Fruit fly (Drosophila melanogaster): ENCODE results near the gene Elo68beta.
A peak's percentile ranks its signal among the peaks of the same experiment; 100 is the strongest.

Gene Elo68beta

dm6 chr3L:11093046-11093520, 8.4 kb downstream of the Elo68beta start, which contains the start of gene JIL-1 (continued):
- TF ChIP-seq z (GFP tag; IDR thresholded peaks at IDR 0.05) (0 out of 3 replicates have a peak, but pooled peaks have one; percentile 28), ewg (GFP tag; optimal IDR thresholded peaks at IDR 0.05) (peak; percentile 6), cato (GFP tag; optimal IDR thresholded peaks at IDR 0.05; ENCODE audit: borderline replicate concordance) (peak; percentile 21), CG6854 (GFP tag; optimal IDR thresholded peaks at IDR 0.05) (no peak), da (GFP tag; optimal IDR thresholded peaks at IDR 0.05) (no peak), fd3F (GFP tag; optimal IDR thresholded peaks at IDR 0.05) (peak; percentile 34), CG4820 (GFP tag; optimal IDR thresholded peaks at IDR 0.05) (peak; percentile 52), row (GFP tag; IDR thresholded peaks at IDR 0.05) (peak; percentile 93), kah (GFP tag; optimal IDR thresholded peaks at IDR 0.05) (no peak), Sox102F (GFP tag; optimal IDR thresholded peaks at IDR 0.05) (peak; percentile 42), Fer2 (tag; optimal IDR thresholded peaks at IDR 0.05) (no peak), CG34422 (GFP tag; IDR thresholded peaks at IDR 0.05) (peak; percentile 81), CG11093 (GFP tag; IDR thresholded peaks at IDR 0.05) (peak; percentile 59; the same call in 1 of the 3 replicates), gt (GFP tag; IDR thresholded peaks at IDR 0.05) (no peak), stc (GFP tag; IDR thresholded peaks at IDR 0.05) (peak; percentile 39; the same call in 1 of the 2 replicates), Hey (tag; optimal IDR thresholded peaks at IDR 0.05) (no peak), ttk (GFP tag; IDR thresholded peaks at IDR 0.05) (peak; percentile 37; the same call in 1 of the 2 replicates), eyg (GFP tag; optimal IDR thresholded peaks at IDR 0.05) (no peak), CG8359 (GFP tag; optimal IDR thresholded peaks at IDR 0.05; ENCODE audit: borderline replicate concordance) (no peak), CG11398 (GFP tag; optimal IDR thresholded peaks at IDR 0.05) (no peak), Sry-β (GFP tag; optimal IDR thresholded peaks at IDR 0.05) (peak; percentile 4), CG10366 (GFP tag; IDR thresholded peaks at IDR 0.05) (peak; percentile 65), CG16863 (GFP tag; optimal IDR thresholded peaks at IDR 0.05) (no peak), HmgZ (tag; optimal IDR thresholded peaks at IDR 0.05) (peak; percentile 49), CG9215 (GFP tag; IDR thresholded peaks at IDR 0.05) (peak; percentile 68), CG8290 (GFP tag; optimal IDR thresholded peaks at IDR 0.05) (peak; percentile 59), CG8290 (tag; optimal IDR thresholded peaks at IDR 0.05) (peak; percentile 9 to 74), Hr3 (GFP tag; optimal IDR thresholded peaks at IDR 0.05) (peak; percentile 65), CG11723 (GFP tag; optimal IDR thresholded peaks at IDR 0.05) (peak; percentile 50), Opbp (GFP tag; IDR thresholded peaks at IDR 0.05; ENCODE audit: partially characterized antibody) (peak; percentile 93), CG2120 (GFP tag; optimal IDR thresholded peaks at IDR 0.05) (peak; percentile 85), trem (tag; optimal IDR thresholded peaks at IDR 0.05) (peak; percentile 8), CG17385 (GFP tag; optimal IDR thresholded peaks at IDR 0.05) (peak; percentile 44), dysf (GFP tag; IDR thresholded peaks at IDR 0.05) (peak; percentile 75), Aef1 (GFP tag; IDR thresholded peaks at IDR 0.05) (peak; percentile 47), CG11695 (GFP tag; IDR thresholded peaks at IDR 0.05) (0 out of 3 replicates have a peak, but pooled peaks have one; percentile 30), CG33213 (GFP tag; optimal IDR thresholded peaks at IDR 0.05) (peak; percentile 58), CG6272 (GFP tag; IDR thresholded peaks at IDR 0.05) (peak; percentile 94), CG3163 (GFP tag; optimal IDR thresholded peaks at IDR 0.05) (no peak), Nf-YB (GFP tag; optimal IDR thresholded peaks at IDR 0.05) (no peak), gsb (GFP tag; IDR thresholded peaks at IDR 0.05) (peak; percentile 28; the same call in 1 of the 2 replicates), inv (GFP tag; IDR thresholded peaks at IDR 0.05; ENCODE audit: partially characterized antibody) (peak; percentile 83), run (tag; optimal IDR thresholded peaks at IDR 0.05) (no peak), sc (optimal IDR thresholded peaks at IDR 0.05) (no peak), sc (GFP tag; optimal IDR thresholded peaks at IDR 0.05) (no peak), CG34376 (GFP tag; optimal IDR thresholded peaks at IDR 0.05) (peak; percentile 26), lola (GFP tag; optimal IDR thresholded peaks at IDR 0.05) (peak in 1 of 3 experiments; percentile 30), zf30C (GFP tag; optimal IDR thresholded peaks at IDR 0.05) (no peak), dimm (GFP tag; IDR thresholded peaks at IDR 0.05) (no peak), exex (tag; optimal IDR thresholded peaks at IDR 0.05) (no peak), al (GFP tag; IDR thresholded peaks at IDR 0.05) (peak; percentile 72)
